Fruit fly (Drosophila melanogaster): ENCODE data around the gene Sh3beta.

The Sh3beta gene

dm6 chr3L:7349311-7349710, 19.7 kb downstream of the Sh3beta start (continued):
- TF ChIP-seq Xrp1 (GFP tag; IDR thresholded peaks at IDR 0.05) (no peak), Six4 (GFP tag; optimal IDR thresholded peaks at IDR 0.05) (no peak), CG8765 (GFP tag; IDR thresholded peaks at IDR 0.05) (no peak), usp (GFP tag; optimal IDR thresholded peaks at IDR 0.05) (no peak), hth (optimal IDR thresholded peaks at IDR 0.05) (no peak), CG6854 (GFP tag; optimal IDR thresholded peaks at IDR 0.05) (no peak), fd3F (GFP tag; optimal IDR thresholded peaks at IDR 0.05) (no peak), CG9876 (GFP tag; optimal IDR thresholded peaks at IDR 0.05) (no peak), CG13775 (GFP tag; optimal IDR thresholded peaks at IDR 0.05) (no peak), CG9215 (GFP tag; IDR thresholded peaks at IDR 0.05) (no peak), Eip74EF (GFP tag; optimal IDR thresholded peaks at IDR 0.05) (no peak), BEAF-32 (GFP tag; optimal IDR thresholded peaks at IDR 0.05) (no peak), CG10959 (GFP tag; IDR thresholded peaks at IDR 0.05) (no peak)

dm6 chr3L:7347984-7348631, 21.0 kb downstream of the Sh3beta start, which contains the start of the genes Srp19 and qm:
Gene Srp19 (minus strand): TSS chr3L:7348034.
Gene qm (plus strand): TSS chr3L:7348313.
- TF ChIP-seq CG18619 (GFP tag; optimal IDR thresholded peaks at IDR 0.05) (peak; percentile 13), CG10267 (tag; optimal IDR thresholded peaks at IDR 0.05) (peak; percentile 40), CG7963 (GFP tag; IDR thresholded peaks at IDR 0.05; ENCODE audit: partially characterized antibody) (no peak; the same call in 2 of the 3 replicates), so (GFP tag; IDR thresholded peaks at IDR 0.05) (peak; percentile 55; the same call in 2 of the 3 replicates), Fer3 (tag; optimal IDR thresholded peaks at IDR 0.05) (peak; percentile 26), Trl (optimal IDR thresholded peaks at IDR 0.05) (no peak), Trl (GFP tag; optimal IDR thresholded peaks at IDR 0.05) (peak; percentile 70), en (GFP tag; optimal IDR thresholded peaks at IDR 0.05) (no peak), Spps (tag; optimal IDR thresholded peaks at IDR 0.05) (no peak), rib (GFP tag; IDR thresholded peaks at IDR 0.05) (peak; percentile 29; the same call in 1 of the 2 replicates), br (optimal IDR thresholded peaks at IDR 0.05) (no peak), MESR4 (GFP tag; optimal IDR thresholded peaks at IDR 0.05) (peak; percentile 71), Drgx (GFP tag; IDR thresholded peaks at IDR 0.05) (no peak), tna (GFP tag; IDR thresholded peaks at IDR 0.05; ENCODE audit: partially characterized antibody) (peak; percentile 54), mam (GFP tag; optimal IDR thresholded peaks at IDR 0.05) (peak; percentile 70), Med (GFP tag) (peak; percentile 85), Dip2 (GFP tag; IDR thresholded peaks at IDR 0.05) (no peak), Awh (GFP tag; IDR thresholded peaks at IDR 0.05) (no peak), wdn (GFP tag; IDR thresholded peaks at IDR 0.05) (peak; percentile 46; the same call in 1 of the 2 replicates), CG17359 (tag; optimal IDR thresholded peaks at IDR 0.05) (no peak), CG15269 (tag; optimal IDR thresholded peaks at IDR 0.05) (peak; percentile 15), CG10543 (GFP tag; optimal IDR thresholded peaks at IDR 0.05) (peak; percentile 69), CG17612 (GFP tag; IDR thresholded peaks at IDR 0.05) (no peak), Atf-2 (GFP tag; optimal IDR thresholded peaks at IDR 0.05) (peak; percentile 0), nau (GFP tag; optimal IDR thresholded peaks at IDR 0.05) (peak; percentile 29), Gsc (GFP tag; IDR thresholded peaks at IDR 0.05) (no peak), Sry-β (GFP tag; optimal IDR thresholded peaks at IDR 0.05) (peak; percentile 93), CG1233 (GFP tag; optimal IDR thresholded peaks at IDR 0.05) (peak; percentile 39), pum (GFP tag; optimal IDR thresholded peaks at IDR 0.05) (peak; percentile 57), CG12659 (GFP tag; optimal IDR thresholded peaks at IDR 0.05) (peak; percentile 63), CG2678 (tag; optimal IDR thresholded peaks at IDR 0.05) (peak; percentile 33), cwo (GFP tag; optimal IDR thresholded peaks at IDR 0.05) (peak; percentile 36), Ssrp (tag; optimal IDR thresholded peaks at IDR 0.05) (no peak), CG30403 (GFP tag; optimal IDR thresholded peaks at IDR 0.05) (peak; percentile 84), Doc3 (GFP tag; IDR thresholded peaks at IDR 0.05; ENCODE audit: partially characterized antibody) (peak; percentile 78), Eip74EF (GFP tag; optimal IDR thresholded peaks at IDR 0.05) (peak in 1 of 2 experiments; percentile 44), bsh (GFP tag; optimal IDR thresholded peaks at IDR 0.05) (peak; percentile 13 to 36), CG8478 (optimal IDR thresholded peaks at IDR 0.05) (no peak)
